Fruit fly (Drosophila melanogaster) whole organism, embryonic: ENCODE measurements around the gene 5-HT2B.

Source experiments
- B-H2 ChIP-seq: fragments of 200-800 bp; sonication (Bioruptor generic); optimal IDR thresholded peaks from 2 replicates; lab custom pipeline; 2018; ENCODE audit warnings: missing biosample characterization, mild to moderate bottlenecking, missing genetic modification characterization
- Bgb ChIP-seq: fragments of 200-800 bp; sonication (Bioruptor generic); IDR thresholded peaks from 2 replicates; pipeline ENCODE4 v1.3.6; 2022; ENCODE audit warnings: missing biosample characterization, missing genetic modification characterization; ENCODE audit not compliant: partially characterized antibody
- BtbVII ChIP-seq: fragments of 200-800 bp; sonication (Bioruptor generic); optimal IDR thresholded peaks from 3 replicates; lab custom pipeline; 2017; ENCODE audit warnings: missing biosample characterization, mild to moderate bottlenecking, missing genetic modification characterization
- CG10654 ChIP-seq: fragments of 200-800 bp; sonication (Bioruptor generic); optimal IDR thresholded peaks from 2 replicates; lab custom pipeline; 2016; ENCODE audit warnings: missing biosample characterization, missing genetic modification characterization
- CG12104 ChIP-seq: fragments of 200-800 bp; sonication (Bioruptor generic); optimal IDR thresholded peaks from 3 replicates; lab custom pipeline; 2016; ENCODE audit warnings: missing biosample characterization, missing genetic modification characterization
- CG14441 ChIP-seq: fragments of 200-800 bp; sonication (Bioruptor generic); IDR thresholded peaks from 2 replicates; pipeline ENCODE4 v1.3.6; 2022; ENCODE audit warnings: missing biosample characterization, missing genetic modification characterization
- CG14667 ChIP-seq: fragments of 200-800 bp; sonication (Bioruptor generic); IDR thresholded peaks from 2 replicates; pipeline ENCODE4 v1.3.6; 2022; ENCODE audit warnings: missing biosample characterization, missing genetic modification characterization
- CG14965 ChIP-seq: fragments of 200-800 bp; sonication (Bioruptor generic); optimal IDR thresholded peaks from 2 replicates; lab custom pipeline; 2016; ENCODE audit warnings: missing biosample characterization, missing genetic modification characterization, borderline replicate concordance
- CG15011 ChIP-seq: fragments of 200-800 bp; sonication (Bioruptor generic); optimal IDR thresholded peaks from 3 replicates; lab custom pipeline; 2018; ENCODE audit warnings: missing biosample characterization, mild to moderate bottlenecking, missing genetic modification characterization
- CG16815 ChIP-seq: fragments of 200-800 bp; sonication (Bioruptor generic); optimal IDR thresholded peaks from 3 replicates; lab custom pipeline; 2017; ENCODE audit warnings: missing biosample characterization, mild to moderate bottlenecking, missing genetic modification characterization
- CG1792 ChIP-seq: fragments of 200-800 bp; sonication (Bioruptor generic); optimal IDR thresholded peaks from 2 replicates; lab custom pipeline; 2016; ENCODE audit warnings: missing biosample characterization, missing genetic modification characterization
- CG2129 ChIP-seq: fragments of 200-800 bp; sonication (Bioruptor generic); IDR thresholded peaks from 2 replicates; pipeline ENCODE4 v1.3.6; 2022; ENCODE audit warnings: missing biosample characterization, missing genetic modification characterization; ENCODE audit not compliant: partially characterized antibody
- CG31224 ChIP-seq: fragments of 200-800 bp; sonication (Bioruptor generic); IDR thresholded peaks from 2 replicates; pipeline ENCODE4 v1.3.6; 2022; ENCODE audit warnings: missing biosample characterization, missing genetic modification characterization
- CG34422 ChIP-seq: fragments of 200-800 bp; sonication (Bioruptor generic); IDR thresholded peaks from 3 replicates; pipeline ENCODE4 v1.3.6; 2022; ENCODE audit warnings: missing biosample characterization, missing genetic modification characterization
- CG5245 ChIP-seq: fragments of 200-800 bp; sonication (Bioruptor generic); optimal IDR thresholded peaks from 3 replicates; lab custom pipeline; 2016; ENCODE audit warnings: missing biosample characterization, missing genetic modification characterization
- CG9437 ChIP-seq: fragments of 200-800 bp; sonication (Bioruptor generic); optimal IDR thresholded peaks from 2 replicates; lab custom pipeline; 2018; ENCODE audit warnings: missing biosample characterization, mild to moderate bottlenecking, missing genetic modification characterization
- Dll ChIP-seq: fragments of 200-800 bp; sonication (Bioruptor generic); IDR thresholded peaks from 4 replicates; pipeline ENCODE4 v1.3.6; 2022; ENCODE audit warnings: missing biosample characterization, missing genetic modification characterization; ENCODE audit not compliant: partially characterized antibody
- Eip74EF ChIP-seq, 2 experiments: fragments of 200-800 bp in 1 of 2; fragments of >200 bp in 1 of 2; sonication (Bioruptor generic) in 1 of 2; optimal IDR thresholded peaks; 2 replicates each; lab custom pipeline; 2017 to 2019; ENCODE audit warnings: missing biosample characterization in 2 of 2, missing genetic modification characterization in 2 of 2, mild to moderate bottlenecking in 1 of 2, moderate library complexity in 1 of 2
- Elba2 ChIP-seq: fragments of 200-800 bp; sonication (Bioruptor generic); optimal IDR thresholded peaks from 3 replicates; lab custom pipeline; 2016; ENCODE audit warnings: missing biosample characterization, missing genetic modification characterization
- Gug ChIP-seq: fragments of 200-800 bp; sonication (Bioruptor generic); IDR thresholded peaks from 4 replicates; pipeline ENCODE4 v1.3.6; 2022; ENCODE audit warnings: missing biosample characterization, missing genetic modification characterization
- HHEX ChIP-seq: fragments of 200-800 bp; sonication (Bioruptor generic); optimal IDR thresholded peaks from 3 replicates; lab custom pipeline; 2017; ENCODE audit warnings: missing biosample characterization, mild to moderate bottlenecking, missing genetic modification characterization, missing genetic modification reagents
- HLHmδ ChIP-seq: fragments of 200-800 bp; sonication (Bioruptor generic); optimal IDR thresholded peaks from 2 replicates; lab custom pipeline; 2018; ENCODE audit warnings: missing biosample characterization, mild to moderate bottlenecking, missing genetic modification characterization, moderate library complexity
- Lhr ChIP-seq: fragments of 200-800 bp; sonication (Bioruptor generic); optimal IDR thresholded peaks from 3 replicates; lab custom pipeline; 2017; ENCODE audit warnings: mild to moderate bottlenecking, missing biosample characterization, missing genetic modification reagents, missing genetic modification characterization
- Mad ChIP-seq: fragments of 200-800 bp; sonication (Bioruptor generic); optimal IDR thresholded peaks from 2 replicates; lab custom pipeline; 2016; ENCODE audit warnings: missing biosample characterization, missing genetic modification characterization
- NC2β ChIP-seq: fragments of 200-800 bp; sonication (Bioruptor generic); optimal IDR thresholded peaks from 2 replicates; lab custom pipeline; 2016; ENCODE audit warnings: missing biosample characterization, missing genetic modification characterization
- Nf-YC ChIP-seq: fragments of 200-800 bp; optimal IDR thresholded peaks from 3 replicates; lab custom pipeline; 2019; ENCODE audit warnings: missing biosample characterization, mild to moderate bottlenecking, missing genetic modification characterization, moderate library complexity
- Sin3A ChIP-seq: fragments of >200 bp; optimal IDR thresholded peaks from 2 replicates; lab custom pipeline; 2018
- Sox100B ChIP-seq: fragments of 200-800 bp; sonication (Bioruptor generic); optimal IDR thresholded peaks from 3 replicates; lab custom pipeline; 2018; ENCODE audit warnings: missing biosample characterization, mild to moderate bottlenecking, missing genetic modification characterization
- al ChIP-seq: fragments of 200-800 bp; sonication (Bioruptor generic); IDR thresholded peaks from 2 replicates; pipeline ENCODE4 v1.3.6; 2022; ENCODE audit warnings: missing biosample characterization, missing genetic modification characterization
- br ChIP-seq: fragments of >200 bp; optimal IDR thresholded peaks from 2 replicates; lab custom pipeline; 2017
- btn ChIP-seq: fragments of 200-800 bp; sonication (Bioruptor generic); optimal IDR thresholded peaks from 2 replicates; lab custom pipeline; 2016; ENCODE audit warnings: missing biosample characterization, missing genetic modification characterization
- chm ChIP-seq: fragments of 200-800 bp; sonication (Bioruptor generic); IDR thresholded peaks from 2 replicates; pipeline ENCODE4 v1.3.6; 2022; ENCODE audit warnings: missing biosample characterization, missing genetic modification characterization
- dimm ChIP-seq: fragments of 200-800 bp; sonication (Bioruptor generic); IDR thresholded peaks from 2 replicates; pipeline ENCODE4 v1.3.6; 2022; ENCODE audit warnings: missing biosample characterization, missing genetic modification characterization
- fru ChIP-seq: fragments of >200 bp; optimal IDR thresholded peaks from 2 replicates; lab custom pipeline; 2017
- fu2 ChIP-seq: fragments of 200-800 bp; sonication (Bioruptor generic); optimal IDR thresholded peaks from 2 replicates; lab custom pipeline; 2016; ENCODE audit warnings: missing biosample characterization, missing genetic modification characterization
- gcm2 ChIP-seq: fragments of 200-800 bp; sonication (Bioruptor generic); optimal IDR thresholded peaks from 2 replicates; lab custom pipeline; 2016; ENCODE audit warnings: missing biosample characterization, missing genetic modification characterization
- h ChIP-seq: fragments of >200 bp; optimal IDR thresholded peaks from 2 replicates; lab custom pipeline; 2017
- ind ChIP-seq: fragments of 200-800 bp; sonication (Bioruptor generic); optimal IDR thresholded peaks from 3 replicates; lab custom pipeline; 2016; ENCODE audit warnings: missing biosample characterization, missing genetic modification characterization
- kay ChIP-seq: fragments of 200-800 bp; sonication (Bioruptor generic); optimal IDR thresholded peaks from 2 replicates; lab custom pipeline; 2016; ENCODE audit warnings: missing biosample characterization, missing genetic modification characterization
- klu ChIP-seq: fragments of 200-800 bp; sonication (Bioruptor generic); IDR thresholded peaks from 2 replicates; pipeline ENCODE4 v1.3.6; 2022; ENCODE audit warnings: missing biosample characterization, missing genetic modification characterization
- mam ChIP-seq: fragments of 200-800 bp; sonication (Bioruptor generic); optimal IDR thresholded peaks from 3 replicates; lab custom pipeline; 2016; ENCODE audit warnings: missing biosample characterization, missing genetic modification characterization
- mld ChIP-seq: fragments of 200-800 bp; sonication (Bioruptor generic); IDR thresholded peaks from 3 replicates; pipeline ENCODE4 v1.3.6; 2022; ENCODE audit warnings: missing biosample characterization, missing genetic modification characterization; ENCODE audit not compliant: partially characterized antibody
- onecut ChIP-seq: fragments of 200-800 bp; sonication (Bioruptor generic); IDR thresholded peaks from 2 replicates; pipeline ENCODE4 v1.3.6; 2022; ENCODE audit warnings: missing biosample characterization, missing genetic modification characterization
- org-1 ChIP-seq: fragments of 200-800 bp; sonication (Bioruptor generic); optimal IDR thresholded peaks from 2 replicates; lab custom pipeline; 2017; ENCODE audit warnings: missing biosample characterization, missing genetic modification characterization
- repo ChIP-seq: fragments of 200-800 bp; sonication (Bioruptor generic); optimal IDR thresholded peaks from 2 replicates; lab custom pipeline; 2016; ENCODE audit warnings: missing biosample characterization, missing genetic modification characterization
- sens-2 ChIP-seq: fragments of 200-800 bp; sonication (Bioruptor generic); IDR thresholded peaks from 2 replicates; pipeline ENCODE4 v1.3.6; 2022; ENCODE audit warnings: missing biosample characterization, missing genetic modification characterization
- sob ChIP-seq: fragments of 200-800 bp; sonication (Bioruptor generic); IDR thresholded peaks from 2 replicates; pipeline ENCODE4 v1.3.6; 2022; ENCODE audit warnings: missing biosample characterization, missing genetic modification characterization
- stc ChIP-seq: fragments of 200-800 bp; sonication (Bioruptor generic); IDR thresholded peaks from 2 replicates; pipeline ENCODE4 v1.3.6; 2022; ENCODE audit warnings: missing biosample characterization, missing genetic modification characterization
- sug ChIP-seq: fragments of 200-800 bp; optimal IDR thresholded peaks from 2 replicates; lab custom pipeline; 2019; ENCODE audit warnings: missing biosample characterization, mild to moderate bottlenecking, missing genetic modification characterization, moderate library complexity
- toy ChIP-seq: fragments of 200-800 bp; sonication (Bioruptor generic); IDR thresholded peaks from 2 replicates; pipeline ENCODE4 v1.3.6; 2022; ENCODE audit warnings: missing biosample characterization, missing genetic modification characterization
- trem ChIP-seq: fragments of 200-800 bp; optimal IDR thresholded peaks from 3 replicates; lab custom pipeline; 2019; ENCODE audit warnings: missing biosample characterization, mild to moderate bottlenecking, missing genetic modification characterization, moderate library complexity
- unc-4 ChIP-seq: fragments of 200-800 bp; sonication (Bioruptor generic); IDR thresholded peaks from 2 replicates; pipeline ENCODE4 v1.3.6; 2022; ENCODE audit warnings: missing biosample characterization, missing genetic modification characterization; ENCODE audit not compliant: partially characterized antibody
- zf30C ChIP-seq: fragments of 200-800 bp; sonication (Bioruptor generic); optimal IDR thresholded peaks from 3 replicates; lab custom pipeline; 2018; ENCODE audit warnings: missing biosample characterization, mild to moderate bottlenecking, missing genetic modification characterization

The 5-HT2B gene

DNA sequence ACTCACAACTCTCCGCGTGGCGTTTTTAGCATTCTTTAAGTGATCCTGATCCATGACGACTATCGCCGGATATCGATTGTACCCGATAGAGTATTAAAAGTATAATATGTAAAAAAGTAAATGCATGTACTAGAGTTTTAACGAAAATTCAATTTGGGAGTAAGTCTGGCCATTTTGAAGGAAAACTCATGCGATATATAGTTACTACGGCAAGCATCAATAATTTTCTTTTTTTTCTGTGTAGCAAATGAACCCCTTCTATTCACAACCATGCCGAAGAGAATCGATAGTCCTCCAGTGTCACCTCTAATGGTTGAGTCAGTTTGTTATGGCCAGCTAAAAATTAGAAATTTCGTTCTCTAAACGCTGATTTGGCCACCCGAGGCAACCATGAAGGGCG lies 74.7 kb downstream of the 5-HT2B start, which contains the start of the genes Sys1 and Dhod (continued):
- TF ChIP-seq CG16815 (GFP tag; lab: Kevin White, UChicago) (peak; percentile 16), CG14667 (GFP tag; lab: Robert Waterston, UW) (peak; percentile 47), HLHmδ (GFP tag; lab: Kevin White, UChicago) (no peak), NC2β (GFP tag; lab: Kevin White, UChicago) (peak; percentile 72), CG5245 (GFP tag; lab: Kevin White, UChicago) (peak; percentile 36), CG1792 (GFP tag; lab: Kevin White, UChicago) (peak; percentile 33), gcm2 (GFP tag; lab: Kevin White, UChicago) (no peak), mld (GFP tag; lab: Robert Waterston, UW) (0 out of 3 replicates have a peak, but pooled peaks have one; percentile 10), B-H2 (GFP tag; lab: Kevin White, UChicago) (peak; percentile 54), Mad (GFP tag; lab: Kevin White, UChicago) (peak; percentile 48), unc-4 (GFP tag; lab: Robert Waterston, UW) (peak; percentile 87), CG12104 (no peak), zf30C (GFP tag; lab: Kevin White, UChicago) (peak; percentile 83), Eip74EF (GFP tag; optimal IDR thresholded peaks at IDR 0.05; lab: Kevin White, UChicago) (no peak), sens-2 (GFP tag; lab: Robert Waterston, UW) (peak; percentile 36; the same call in 1 of the 2 replicates), CG9437 (GFP tag; lab: Kevin White, UChicago) (peak; percentile 15), onecut (GFP tag; lab: Robert Waterston, UW) (peak; percentile 44), Bgb (peak; percentile 80), BtbVII (GFP tag; lab: Kevin White, UChicago) (no peak), CG2129 (GFP tag; lab: Robert Waterston, UW) (peak; percentile 86), Elba2 (GFP tag; lab: Kevin White, UChicago) (no peak), mam (peak; percentile 81), Lhr (no peak), HHEX (peak; percentile 38), klu (peak; percentile 40; the same call in 1 of the 2 replicates), CG15011 (no peak), br (no peak), CG14441 (GFP tag; lab: Robert Waterston, UW) (peak; percentile 69), chm (GFP tag; lab: Robert Waterston, UW) (no peak; the same call in 1 of the 2 replicates), kay (GFP tag; lab: Kevin White, UChicago) (peak; percentile 73), fru (lab: Kevin White, UChicago) (no peak), Dll (peak; percentile 93), Nf-YC (tag; lab: Kevin White, UChicago) (peak; percentile 45), Sox100B (GFP tag; lab: Kevin White, UChicago) (peak; percentile 4), stc (GFP tag; lab: Robert Waterston, UW) (no peak), sug (tag; lab: Kevin White, UChicago) (peak; percentile 68), repo (peak; percentile 23), CG31224 (GFP tag; lab: Robert Waterston, UW) (peak; percentile 54; the same call in 1 of the 2 replicates), sob (peak; percentile 78), org-1 (GFP tag; lab: Kevin White, UChicago) (no peak), dimm (GFP tag; lab: Robert Waterston, UW) (no peak), Gug (GFP tag; lab: Robert Waterston, UW) (peak; percentile 81), CG14965 (GFP tag; lab: Kevin White, UChicago) (no peak), CG34422 (GFP tag; lab: Robert Waterston, UW) (peak; percentile 85; the same call in 2 of the 3 replicates), CG10654 (GFP tag; lab: Kevin White, UChicago) (peak; percentile 47), ind (GFP tag; lab: Kevin White, UChicago) (peak; percentile 76), btn (GFP tag; lab: Kevin White, UChicago) (no peak), h (no peak), trem (tag; lab: Kevin White, UChicago) (peak; percentile 77), toy (no peak), fu2 (peak; percentile 63), Sin3A (lab: Kevin White, UChicago) (peak; percentile 45), al (GFP tag; lab: Robert Waterston, UW) (peak; percentile 51)
